Worm (Caenorhabditis elegans): ENCODE measurements around the gene C13B9.2.

DNA sequence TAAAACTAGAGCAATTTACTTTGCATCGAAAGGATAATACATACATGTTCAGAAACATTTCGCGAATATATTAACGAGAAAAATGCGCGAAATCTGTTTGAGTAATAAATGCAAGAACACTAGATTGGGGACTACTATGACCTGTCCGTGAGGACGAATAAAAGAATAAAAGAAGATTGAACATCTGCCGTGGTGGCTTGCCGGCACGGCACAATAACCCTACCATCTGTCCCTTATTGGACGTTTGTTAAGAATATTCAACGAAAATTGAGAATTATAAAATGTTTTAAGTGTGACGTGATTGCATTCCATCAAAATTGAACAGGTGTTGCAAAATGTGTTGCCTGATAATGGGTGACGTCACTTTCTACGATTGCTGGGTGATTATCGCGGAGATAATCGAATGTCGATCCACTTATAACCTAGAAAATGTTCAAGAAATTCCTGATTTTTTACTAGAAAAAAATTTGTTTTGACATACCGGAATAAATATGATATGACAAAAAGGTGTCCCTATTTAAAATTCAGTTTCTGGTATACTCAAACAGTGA lies 14.5 kb upstream of the C13B9.2 start:
- TF ChIP-seq Y95B8A.8 (GFP tag; IDR thresholded peaks at IDR 0.05), result 0 out of 2 replicates have a peak, but pooled peaks have one; percentile 11
- TF ChIP-seq C06A6.2 (GFP tag; conservative IDR thresholded peaks at IDR 0.05), result no peak
- no peak for TF ChIP-seq cebp-2 (GFP tag; IDR thresholded peaks at IDR 0.05)
- TF ChIP-seq lin-54 (GFP tag; optimal IDR thresholded peaks at IDR 0.05), result no peak
- TF ChIP-seq egrh-3 (GFP tag; IDR thresholded peaks at IDR 0.05), result no peak
- TF ChIP-seq bed-1 (GFP tag; IDR thresholded peaks at IDR 0.05), result no peak
- no peak for TF ChIP-seq unc-62 (GFP tag; optimal IDR thresholded peaks at IDR 0.05)
- no peak for TF ChIP-seq F37B4.10 (GFP tag; IDR thresholded peaks at IDR 0.05)
- TF ChIP-seq tbp1 (GFP tag; optimal IDR thresholded peaks at IDR 0.05), result no peak
- no peak for TF ChIP-seq unc-130 (GFP tag; optimal IDR thresholded peaks at IDR 0.05)
- no peak for TF ChIP-seq lin-35 (GFP tag; optimal IDR thresholded peaks at IDR 0.05)
- TF ChIP-seq repo-1 (tag; optimal IDR thresholded peaks at IDR 0.05), result no peak
- no peak for TF ChIP-seq akir-1 (GFP tag; optimal IDR thresholded peaks at IDR 0.05)
